Worm (Caenorhabditis elegans) whole organism, L2 larva: ENCODE measurements around the gene msp-49.

Source experiments
- C34F6.9 ChIP-seq: fragments of 150-350 bp; optimal IDR thresholded peaks from 2 replicates; lab custom pipeline; 2014; ENCODE audit warnings: missing biosample characterization, missing genetic modification characterization
- F13H6.1 ChIP-seq: sonication (generic microtip); optimal IDR thresholded peaks from 2 replicates; lab custom pipeline; 2016; ENCODE audit warnings: missing genetic modification characterization, missing compliant biosample characterization
- R02D3.7 ChIP-seq: fragments of 150-350 bp; optimal IDR thresholded peaks from 2 replicates; lab custom pipeline; 2014; ENCODE audit warnings: missing biosample characterization, missing genetic modification characterization
- Y55F3AM.14 ChIP-seq: fragments of 200-800 bp; sonication (Bioruptor generic); optimal IDR thresholded peaks from 2 replicates; lab custom pipeline; 2018; ENCODE audit warnings: mild to moderate bottlenecking, missing genetic modification characterization, missing compliant biosample characterization
- alr-1 ChIP-seq: fragments of 150-350 bp; optimal IDR thresholded peaks from 2 replicates; lab custom pipeline; 2014; ENCODE audit warnings: missing biosample characterization, missing genetic modification characterization
- ama-1 ChIP-seq: fragments of 150-350 bp; optimal IDR thresholded peaks from 2 replicates; lab custom pipeline; 2018; ENCODE audit warnings: inconsistent platforms
- ceh-16 ChIP-seq: fragments of 150-350 bp; optimal IDR thresholded peaks from 2 replicates; lab custom pipeline; 2014; ENCODE audit warnings: missing biosample characterization, missing genetic modification characterization
- egl-27 ChIP-seq: sonication (generic microtip); optimal IDR thresholded peaks from 3 replicates; lab custom pipeline; 2017; ENCODE audit warnings: missing biosample characterization, missing genetic modification reagents, missing genetic modification characterization
- elt-1 ChIP-seq: fragments of 150-350 bp; optimal IDR thresholded peaks from 2 replicates; lab custom pipeline; 2014; ENCODE audit warnings: missing biosample characterization, missing genetic modification characterization
- fos-1 ChIP-seq: fragments of 150-350 bp; optimal IDR thresholded peaks from 2 replicates; lab custom pipeline; 2014; ENCODE audit warnings: missing biosample characterization, missing genetic modification characterization
- gmeb-1 ChIP-seq: fragments of 150-350 bp; optimal IDR thresholded peaks from 2 replicates; lab custom pipeline; 2014; ENCODE audit warnings: missing biosample characterization, missing genetic modification characterization
- lin-11 ChIP-seq: fragments of 150-350 bp; sonication (generic microtip); optimal IDR thresholded peaks from 2 replicates; lab custom pipeline; 2014; ENCODE audit warnings: missing biosample characterization, missing genetic modification characterization, inconsistent platforms, mixed read lengths
- lin-13 ChIP-seq: fragments of 150-350 bp; optimal IDR thresholded peaks from 2 replicates; lab custom pipeline; 2014; ENCODE audit warnings: missing biosample characterization, missing genetic modification reagents, missing genetic modification characterization
- lin-39 ChIP-seq: fragments of 150-350 bp; optimal IDR thresholded peaks from 2 replicates; lab custom pipeline; 2014; ENCODE audit warnings: missing biosample characterization, missing genetic modification reagents, missing genetic modification characterization
- lsy-2 ChIP-seq, 2 experiments: fragments of 150-350 bp in 1 of 2; sonication (generic microtip) in 1 of 2; optimal IDR thresholded peaks; 2 replicates each; lab custom pipeline; 2014 to 2017; ENCODE audit warnings: missing biosample characterization in 2 of 2, missing genetic modification characterization in 2 of 2
- mbf-1 ChIP-seq: sonication (generic microtip); optimal IDR thresholded peaks from 2 replicates; lab custom pipeline; 2017; ENCODE audit warnings: missing biosample characterization, missing genetic modification characterization
- nhr-10 ChIP-seq: sonication (generic microtip); optimal IDR thresholded peaks from 2 replicates; lab custom pipeline; 2017; ENCODE audit warnings: missing biosample characterization, missing genetic modification characterization
- nhr-11 ChIP-seq: fragments of 150-350 bp; optimal IDR thresholded peaks from 2 replicates; lab custom pipeline; 2014; ENCODE audit warnings: missing biosample characterization, missing genetic modification characterization
- nhr-12 ChIP-seq: fragments of 150-350 bp; optimal IDR thresholded peaks from 2 replicates; lab custom pipeline; 2014; ENCODE audit warnings: missing biosample characterization, missing genetic modification characterization
- nhr-129 ChIP-seq: fragments of 150-350 bp; optimal IDR thresholded peaks from 2 replicates; lab custom pipeline; 2014; ENCODE audit warnings: missing biosample characterization, missing genetic modification characterization
- nhr-23 ChIP-seq: fragments of 150-350 bp; optimal IDR thresholded peaks from 2 replicates; lab custom pipeline; 2014; ENCODE audit warnings: missing biosample characterization, missing genetic modification reagents, missing genetic modification characterization
- nhr-237 ChIP-seq: fragments of 150-350 bp; optimal IDR thresholded peaks from 2 replicates; lab custom pipeline; 2014; ENCODE audit warnings: missing biosample characterization, missing genetic modification characterization
- nhr-6 ChIP-seq: fragments of 150-350 bp; optimal IDR thresholded peaks from 2 replicates; lab custom pipeline; 2014; ENCODE audit warnings: missing biosample characterization, missing genetic modification characterization
- nhr-77 ChIP-seq: fragments of 150-350 bp; optimal IDR thresholded peaks from 2 replicates; lab custom pipeline; 2014; ENCODE audit warnings: missing biosample characterization, missing genetic modification characterization
- peb-1 ChIP-seq: fragments of 150-350 bp; optimal IDR thresholded peaks from 2 replicates; lab custom pipeline; 2014; ENCODE audit warnings: missing biosample characterization, missing genetic modification characterization
- sem-4 ChIP-seq: fragments of 150-350 bp; optimal IDR thresholded peaks from 2 replicates; lab custom pipeline; 2014; ENCODE audit warnings: missing biosample characterization, missing genetic modification reagents, missing genetic modification characterization
- skn-1 ChIP-seq: sonication (generic microtip); optimal IDR thresholded peaks from 2 replicates; lab custom pipeline; 2017; ENCODE audit warnings: missing biosample characterization, missing genetic modification characterization
- sma-3 ChIP-seq: sonication (generic microtip); optimal IDR thresholded peaks from 2 replicates; lab custom pipeline; 2016; ENCODE audit warnings: missing genetic modification reagents, missing genetic modification characterization, missing compliant biosample characterization
- sma-9 ChIP-seq, 2 experiments: fragments of 150-350 bp in 1 of 2; sonication (generic microtip) in 1 of 2; optimal IDR thresholded peaks; 2 replicates each; lab custom pipeline; 2014 to 2016; ENCODE audit warnings: missing genetic modification characterization in 2 of 2, mild to moderate bottlenecking in 1 of 2, missing biosample characterization in 1 of 2, missing compliant biosample characterization in 1 of 2, missing genetic modification reagents in 1 of 2, moderate library complexity in 1 of 2
- unc-62 ChIP-seq: fragments of 150-350 bp; optimal IDR thresholded peaks from 2 replicates; lab custom pipeline; 2014; ENCODE audit warnings: missing biosample characterization, missing genetic modification reagents, missing genetic modification characterization
- ztf-1 ChIP-seq: fragments of 200-800 bp; sonication (Bioruptor generic); conservative IDR thresholded peaks from 2 replicates; pipeline ENCODE4 v1.3.6; 2022; ENCODE audit warnings: missing genetic modification characterization, missing compliant biosample characterization
- ztf-11 ChIP-seq: sonication (generic microtip); optimal IDR thresholded peaks from 2 replicates; lab custom pipeline; 2017; ENCODE audit warnings: missing biosample characterization, missing genetic modification characterization
- ztf-4 ChIP-seq: fragments of 150-350 bp; optimal IDR thresholded peaks from 2 replicates; lab custom pipeline; 2014; ENCODE audit warnings: missing biosample characterization, missing genetic modification characterization

Gene msp-49

DNA sequence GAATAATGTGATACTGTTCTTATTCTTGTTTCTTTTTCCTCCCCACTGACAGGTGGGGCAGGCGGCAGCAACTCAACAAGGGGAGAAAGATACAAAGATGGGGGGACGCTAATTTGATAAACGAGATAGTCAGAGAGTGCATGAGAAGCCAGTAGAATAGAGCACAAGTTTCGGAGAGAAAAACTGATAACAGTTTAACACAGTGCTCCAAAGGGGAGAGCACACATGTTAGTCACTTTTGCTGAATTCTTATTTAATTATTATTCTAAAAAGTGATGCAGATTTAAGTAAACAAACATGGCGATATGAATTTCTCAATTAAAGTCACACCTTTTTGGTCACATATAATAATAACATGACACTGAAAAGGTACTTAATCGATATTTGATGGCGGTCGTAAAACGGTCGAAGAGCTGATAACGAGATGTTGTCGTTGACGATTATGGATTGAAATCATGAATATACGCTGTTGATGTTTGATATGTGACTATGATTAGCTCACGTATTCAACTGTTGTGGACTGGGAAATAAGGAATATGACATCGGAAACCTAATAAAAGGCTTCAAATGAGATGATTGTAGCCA is 8.1 kb upstream of the msp-49 start:
- no peak for TF ChIP-seq nhr-12
- TF ChIP-seq mbf-1 = no peak
- no peak for TF ChIP-seq skn-1 (tag; lab: Kevin White, UChicago)
- TF ChIP-seq peb-1 (tag; lab: Kevin White, UChicago) = no peak
- peak; percentile 15 for TF ChIP-seq egl-27
- peak; percentile 25 for TF ChIP-seq F13H6.1 (tag; lab: Kevin White, UChicago)
- no peak for TF ChIP-seq lin-13 (GFP tag; lab: Kevin White, UChicago)
- TF ChIP-seq fos-1 = peak; percentile 59
- no peak for TF ChIP-seq nhr-237 (tag; lab: Kevin White, UChicago)
- TF ChIP-seq ztf-4 = no peak
- TF ChIP-seq nhr-11 (tag; lab: Kevin White, UChicago) = no peak
- TF ChIP-seq nhr-6 (tag; lab: Kevin White, UChicago) = no peak
- no peak for TF ChIP-seq elt-1 (tag; lab: Kevin White, UChicago)
- no peak for TF ChIP-seq C34F6.9
- TF ChIP-seq lsy-2 (tag; optimal IDR thresholded peaks at IDR 0.05; lab: Kevin White, UChicago) = no peak
- no peak for TF ChIP-seq sem-4
- peak; percentile 14 for TF ChIP-seq sma-9 (GFP tag; optimal IDR thresholded peaks at IDR 0.05; lab: Kevin White, UChicago)
- no peak for TF ChIP-seq sma-9 (tag; optimal IDR thresholded peaks at IDR 0.05; lab: Kevin White, UChicago)
- no peak for TF ChIP-seq ceh-16 (tag; lab: Kevin White, UChicago)
- no peak for TF ChIP-seq alr-1 (tag; lab: Kevin White, UChicago)
- no peak for TF ChIP-seq nhr-23
- no peak for TF ChIP-seq sma-3
- no peak for TF ChIP-seq Y55F3AM.14
- TF ChIP-seq lin-39 = no peak
- TF ChIP-seq nhr-10 (tag; lab: Kevin White, UChicago) = no peak
- TF ChIP-seq, all 48 proteins: peak for 4

DNA sequence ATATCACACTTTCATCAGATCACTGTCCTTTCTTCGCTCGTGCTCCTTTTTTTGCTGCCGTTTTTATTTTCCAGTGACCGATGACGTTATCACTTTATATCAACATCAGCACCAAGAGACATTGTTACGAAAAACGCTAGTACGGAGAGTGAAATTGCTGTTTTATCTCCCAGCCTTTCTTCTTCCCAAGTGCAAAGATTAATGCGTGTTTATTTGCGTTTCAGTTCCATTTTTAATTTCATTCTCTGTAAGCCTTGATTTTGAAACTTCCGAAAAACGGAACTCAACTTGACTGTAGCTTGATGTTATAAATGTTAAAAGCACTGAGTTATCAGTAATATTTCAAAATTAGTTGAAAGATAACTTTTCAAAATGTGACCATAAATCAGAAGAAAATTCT is 7.3 kb upstream of the msp-49 start:
- TF ChIP-seq nhr-23 (no peak), nhr-77 (tag; lab: Kevin White, UChicago) (no peak), ceh-16 (tag; lab: Kevin White, UChicago) (no peak), ztf-1 (no peak), gmeb-1 (tag; lab: Kevin White, UChicago) (no peak), nhr-129 (tag; lab: Kevin White, UChicago) (no peak), elt-1 (tag; lab: Kevin White, UChicago) (no peak), nhr-237 (tag; lab: Kevin White, UChicago) (no peak), nhr-10 (tag; lab: Kevin White, UChicago) (no peak), mbf-1 (no peak), unc-62 (GFP tag; lab: Kevin White, UChicago) (no peak), C34F6.9 (no peak), ztf-11 (tag; lab: Kevin White, UChicago) (no peak), fos-1 (peak; percentile 63), sma-9 (GFP tag; optimal IDR thresholded peaks at IDR 0.05; lab: Kevin White, UChicago) (peak; percentile 29), sma-9 (tag; optimal IDR thresholded peaks at IDR 0.05; lab: Kevin White, UChicago) (no peak), skn-1 (tag; lab: Kevin White, UChicago) (no peak)

DNA sequence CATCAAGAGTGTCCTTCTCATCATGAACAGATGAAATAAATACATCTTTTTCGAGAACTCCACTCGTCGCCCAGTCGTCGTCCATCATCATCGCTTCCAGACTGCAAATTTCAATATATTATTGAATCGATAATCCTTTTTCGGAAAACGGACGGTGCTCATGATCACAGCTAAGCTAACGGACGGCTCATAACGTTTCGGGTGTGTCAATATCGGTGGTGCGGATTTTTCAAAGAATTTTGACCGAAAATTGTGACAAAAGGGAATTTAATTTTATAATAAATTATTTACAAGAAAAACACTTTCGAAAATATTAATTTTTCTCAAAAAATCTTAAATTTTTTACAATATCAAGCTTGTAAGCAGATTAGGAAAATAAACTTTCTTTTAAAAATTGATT is 6.7 kb upstream of the msp-49 start, which contains the start of gene crh-2:
Gene crh-2 (minus strand): TSS at position 101 of the 400 bp plus-strand sequence.
- TF ChIP-seq lin-39 (no peak), R02D3.7 (tag; lab: Kevin White, UChicago) (no peak), lin-11 (tag; lab: Kevin White, UChicago) (no peak), Y55F3AM.14 (no peak), nhr-12 (no peak), lin-13 (GFP tag; lab: Kevin White, UChicago) (no peak), nhr-6 (tag; lab: Kevin White, UChicago) (no peak), sem-4 (no peak), fos-1 (no peak)

DNA sequence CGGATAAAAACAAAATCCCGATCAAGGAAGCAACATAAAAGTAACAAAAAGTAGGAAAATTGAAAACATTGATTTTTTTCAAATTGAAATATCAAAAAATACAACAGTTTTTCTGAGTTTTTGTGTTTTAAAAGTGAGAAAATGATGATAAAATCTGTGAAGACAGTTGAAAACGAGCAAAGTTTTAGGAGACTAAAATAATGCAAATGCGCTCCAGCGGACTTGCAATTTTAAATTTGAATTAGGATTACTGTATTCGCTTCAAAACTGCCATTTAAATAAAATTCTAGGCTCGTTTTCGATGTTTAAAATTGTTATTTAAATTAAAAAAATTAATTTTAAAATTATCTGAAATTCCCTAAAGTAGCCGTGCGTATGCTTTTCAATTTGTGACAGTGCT is 6.2 kb upstream of the msp-49 start:
- TF ChIP-seq nhr-6 (tag; lab: Kevin White, UChicago) (no peak), sma-3 (no peak)

DNA sequence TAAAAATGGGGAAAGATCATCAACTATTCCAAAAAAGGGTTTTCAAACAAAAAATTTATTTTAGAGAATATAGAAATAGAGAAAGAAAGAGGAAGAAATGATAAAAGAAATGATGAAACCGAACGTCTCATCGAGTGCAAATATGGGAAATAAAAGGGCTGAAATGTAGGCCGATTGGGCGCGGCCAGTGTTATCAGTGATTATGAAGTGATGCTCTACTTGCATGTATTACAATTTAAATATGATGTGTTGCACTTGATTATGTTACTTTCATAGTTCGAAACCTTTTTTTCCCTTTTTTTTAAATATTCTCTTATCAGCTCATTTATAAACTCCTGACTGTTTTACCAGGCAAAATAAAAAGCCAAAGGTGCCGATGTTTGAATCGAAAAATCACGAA is 2.4 kb upstream of the msp-49 start:
- TF ChIP-seq alr-1 (tag; lab: Kevin White, UChicago) (no peak), F13H6.1 (tag; lab: Kevin White, UChicago) (peak; percentile 52), ama-1 (lab: Kevin White, UChicago) (no peak), fos-1 (peak; percentile 97), nhr-129 (tag; lab: Kevin White, UChicago) (no peak), sem-4 (no peak), sma-9 (GFP tag; optimal IDR thresholded peaks at IDR 0.05; lab: Kevin White, UChicago) (peak; percentile 44), sma-9 (tag; optimal IDR thresholded peaks at IDR 0.05; lab: Kevin White, UChicago) (no peak), lsy-2 (tag; optimal IDR thresholded peaks at IDR 0.05; lab: Kevin White, UChicago) (no peak)
